Fruit fly (Drosophila melanogaster) whole organism, embryonic: Measurements from ENCODE around the gene Doc2.
A peak's percentile ranks its signal among the peaks of the same experiment; 100 is the strongest.

Source experiments
- Aef1 ChIP-seq: fragments of 200-800 bp; sonication (Bioruptor generic); IDR thresholded peaks from 3 replicates; pipeline ENCODE4 v1.3.6; 2022; ENCODE audit warnings: missing biosample characterization, missing genetic modification characterization
- Antp ChIP-seq: fragments of 200-800 bp; sonication (Bioruptor generic); optimal IDR thresholded peaks from 3 replicates; lab custom pipeline; 2016; ENCODE audit warnings: missing biosample characterization, missing genetic modification characterization
- CG11696 ChIP-seq: fragments of 200-800 bp; sonication (Bioruptor generic); IDR thresholded peaks from 2 replicates; pipeline ENCODE4 v1.3.6; 2022; ENCODE audit warnings: missing biosample characterization, missing genetic modification characterization
- CG12071 ChIP-seq: fragments of 200-800 bp; sonication (Bioruptor generic); optimal IDR thresholded peaks from 3 replicates; lab custom pipeline; 2018; ENCODE audit warnings: missing biosample characterization, mild to moderate bottlenecking, missing genetic modification characterization
- CG12769 ChIP-seq: fragments of 200-800 bp; sonication (Bioruptor generic); optimal IDR thresholded peaks from 2 replicates; lab custom pipeline; 2019; ENCODE audit warnings: missing biosample characterization, mild to moderate bottlenecking, missing genetic modification characterization, moderate library complexity
- CG13296 ChIP-seq: fragments of 200-800 bp; sonication (Bioruptor generic); optimal IDR thresholded peaks from 3 replicates; lab custom pipeline; 2018; ENCODE audit warnings: missing biosample characterization, mild to moderate bottlenecking, missing genetic modification characterization
- CG13424 ChIP-seq: fragments of 200-800 bp; sonication (Bioruptor generic); optimal IDR thresholded peaks from 2 replicates; lab custom pipeline; 2019; ENCODE audit warnings: missing biosample characterization, mild to moderate bottlenecking, missing genetic modification characterization, moderate library complexity
- CG14014 ChIP-seq: fragments of 200-800 bp; sonication (Bioruptor generic); IDR thresholded peaks from 2 replicates; pipeline ENCODE4 v1.3.6; 2022; ENCODE audit warnings: missing biosample characterization, missing genetic modification characterization
- CG15269 ChIP-seq: fragments of 200-800 bp; sonication (Bioruptor generic); optimal IDR thresholded peaks from 2 replicates; lab custom pipeline; 2018; ENCODE audit warnings: missing biosample characterization, mild to moderate bottlenecking, missing genetic modification characterization, moderate library complexity
- CG16779 ChIP-seq: fragments of 200-800 bp; sonication (Bioruptor generic); IDR thresholded peaks from 2 replicates; pipeline ENCODE4 v1.3.6; 2022; ENCODE audit warnings: missing biosample characterization, missing genetic modification characterization
- CG1792 ChIP-seq: fragments of 200-800 bp; sonication (Bioruptor generic); optimal IDR thresholded peaks from 2 replicates; lab custom pipeline; 2016; ENCODE audit warnings: missing biosample characterization, missing genetic modification characterization
- CG18476 ChIP-seq: fragments of 200-800 bp; sonication (Bioruptor generic); optimal IDR thresholded peaks from 2 replicates; lab custom pipeline; 2016; ENCODE audit warnings: missing biosample characterization, mild to moderate bottlenecking, missing genetic modification characterization
- CG34376 ChIP-seq: fragments of 200-800 bp; sonication (Bioruptor generic); optimal IDR thresholded peaks from 2 replicates; lab custom pipeline; 2018; ENCODE audit warnings: missing biosample characterization, mild to moderate bottlenecking, missing genetic modification characterization
- CG43689 ChIP-seq: fragments of 200-800 bp; sonication (Bioruptor generic); IDR thresholded peaks from 2 replicates; pipeline ENCODE4 v1.3.6; 2022; ENCODE audit warnings: missing biosample characterization, missing genetic modification characterization
- CG4854 ChIP-seq: fragments of 200-800 bp; sonication (Bioruptor generic); optimal IDR thresholded peaks from 2 replicates; lab custom pipeline; 2016; ENCODE audit warnings: missing biosample characterization, missing genetic modification characterization, inconsistent platforms
- CG6813 ChIP-seq: fragments of 200-800 bp; sonication (Bioruptor generic); optimal IDR thresholded peaks from 2 replicates; lab custom pipeline; 2017; ENCODE audit warnings: missing biosample characterization, missing genetic modification characterization, mild to moderate bottlenecking, moderate library complexity, missing genetic modification reagents
- Dad ChIP-seq: fragments of 200-800 bp; sonication (Bioruptor generic); optimal IDR thresholded peaks from 3 replicates; lab custom pipeline; 2016; ENCODE audit warnings: missing biosample characterization, missing genetic modification characterization
- Dip3 ChIP-seq: fragments of 200-800 bp; sonication (Bioruptor generic); optimal IDR thresholded peaks from 3 replicates; lab custom pipeline; 2016; ENCODE audit warnings: missing biosample characterization, missing genetic modification characterization
- HLH54F ChIP-seq: fragments of 200-800 bp; sonication (Bioruptor generic); optimal IDR thresholded peaks from 3 replicates; lab custom pipeline; 2016; ENCODE audit warnings: missing biosample characterization, missing genetic modification characterization
- Hmx ChIP-seq: fragments of 200-800 bp; sonication (Bioruptor generic); optimal IDR thresholded peaks from 2 replicates; lab custom pipeline; 2016; ENCODE audit warnings: missing biosample characterization, missing genetic modification characterization
- Hr3 ChIP-seq: fragments of 200-800 bp; sonication (Bioruptor generic); optimal IDR thresholded peaks from 3 replicates; lab custom pipeline; 2016; ENCODE audit warnings: missing biosample characterization, missing genetic modification characterization
- Kr ChIP-seq: fragments of 200-800 bp; sonication (Bioruptor generic); optimal IDR thresholded peaks from 2 replicates; lab custom pipeline; 2017; ENCODE audit warnings: missing biosample characterization, mild to moderate bottlenecking, missing genetic modification characterization
- MBD-R2 ChIP-seq: fragments of 200-800 bp; sonication (Bioruptor generic); IDR thresholded peaks from 2 replicates; pipeline ENCODE4 v1.3.6; 2022; ENCODE audit warnings: missing biosample characterization, missing genetic modification characterization
- MESR4 ChIP-seq: fragments of 200-800 bp; sonication (Bioruptor generic); optimal IDR thresholded peaks from 2 replicates; lab custom pipeline; 2018; ENCODE audit warnings: missing biosample characterization, mild to moderate bottlenecking, missing genetic modification characterization, moderate library complexity
- Mad ChIP-seq: fragments of 200-800 bp; sonication (Bioruptor generic); optimal IDR thresholded peaks from 2 replicates; lab custom pipeline; 2016; ENCODE audit warnings: missing biosample characterization, missing genetic modification characterization
- Mes4 ChIP-seq: fragments of 200-800 bp; sonication (Bioruptor generic); optimal IDR thresholded peaks from 2 replicates; lab custom pipeline; 2016; ENCODE audit warnings: missing biosample characterization, missing genetic modification characterization
- Poxn ChIP-seq: fragments of 200-800 bp; sonication (Bioruptor generic); IDR thresholded peaks from 2 replicates; pipeline ENCODE4 v1.3.6; 2022; ENCODE audit warnings: missing biosample characterization, missing genetic modification characterization
- Ravus ChIP-seq: fragments of 200-800 bp; sonication (Bioruptor generic); IDR thresholded peaks from 2 replicates; pipeline ENCODE4 v1.3.6; 2022; ENCODE audit warnings: missing biosample characterization, missing genetic modification characterization
- ase ChIP-seq: fragments of 200-800 bp; sonication (Bioruptor generic); IDR thresholded peaks from 3 replicates; pipeline ENCODE4 v1.3.6; 2022; ENCODE audit warnings: missing biosample characterization, missing genetic modification characterization
- crp ChIP-seq, 2 experiments: fragments of 200-800 bp; sonication (Bioruptor generic); optimal IDR thresholded peaks; 2 replicates in 1 of 2; 3 replicates in 1 of 2; lab custom pipeline; 2017; ENCODE audit warnings: missing biosample characterization in 2 of 2, missing genetic modification characterization in 2 of 2, mild to moderate bottlenecking in 1 of 2, moderate library complexity in 1 of 2
- dm ChIP-seq: fragments of 200-800 bp; sonication (Bioruptor generic); optimal IDR thresholded peaks from 3 replicates; lab custom pipeline; 2016; ENCODE audit warnings: missing biosample characterization, missing genetic modification characterization
- fd64A ChIP-seq: fragments of 200-800 bp; sonication (Bioruptor generic); optimal IDR thresholded peaks from 3 replicates; lab custom pipeline; 2018; ENCODE audit warnings: missing biosample characterization, mild to moderate bottlenecking, missing genetic modification characterization
- grau ChIP-seq: fragments of 200-800 bp; optimal IDR thresholded peaks from 3 replicates; lab custom pipeline; 2019; ENCODE audit warnings: missing biosample characterization, mild to moderate bottlenecking, missing genetic modification characterization, moderate library complexity
- hkb ChIP-seq, 2 experiments: fragments of 200-800 bp in 1 of 2; fragments of >200 bp in 1 of 2; sonication (Bioruptor generic) in 1 of 2; IDR thresholded peaks in 1 of 2; optimal IDR thresholded peaks in 1 of 2; 2 replicates each; pipeline versions ENCODE4 v1.3.6 to Lab custom; 2017 to 2022; ENCODE audit warnings: missing biosample characterization in 1 of 2, missing genetic modification characterization in 1 of 2
- jing ChIP-seq: fragments of 200-800 bp; sonication (Bioruptor generic); optimal IDR thresholded peaks from 2 replicates; lab custom pipeline; 2018; ENCODE audit warnings: missing biosample characterization, mild to moderate bottlenecking, missing genetic modification characterization
- luna ChIP-seq: fragments of 200-800 bp; sonication (Bioruptor generic); optimal IDR thresholded peaks from 2 replicates; lab custom pipeline; 2016; ENCODE audit warnings: missing biosample characterization, missing genetic modification characterization
- nerfin-1 ChIP-seq: fragments of 200-800 bp; sonication (Bioruptor generic); optimal IDR thresholded peaks from 3 replicates; lab custom pipeline; 2019; ENCODE audit warnings: missing biosample characterization, mild to moderate bottlenecking, missing genetic modification characterization, moderate library complexity
- nom ChIP-seq: fragments of 200-800 bp; sonication (Bioruptor generic); optimal IDR thresholded peaks from 2 replicates; lab custom pipeline; 2017; ENCODE audit warnings: missing biosample characterization, missing genetic modification characterization, mild to moderate bottlenecking, moderate library complexity, missing genetic modification reagents
- onecut ChIP-seq: fragments of 200-800 bp; sonication (Bioruptor generic); IDR thresholded peaks from 2 replicates; pipeline ENCODE4 v1.3.6; 2022; ENCODE audit warnings: missing biosample characterization, missing genetic modification characterization
- peb ChIP-seq: fragments of 200-800 bp; sonication (Bioruptor generic); IDR thresholded peaks from 2 replicates; pipeline ENCODE4 v1.3.6; 2022; ENCODE audit warnings: missing biosample characterization, missing genetic modification characterization
- pho ChIP-seq: fragments of 200-800 bp; sonication (Bioruptor generic); optimal IDR thresholded peaks from 2 replicates; lab custom pipeline; 2016; ENCODE audit warnings: missing biosample characterization, missing genetic modification characterization
- sc ChIP-seq, 3 experiments: fragments of >200 bp in 2 of 3; fragments of 200-800 bp in 1 of 3; sonication (Bioruptor generic) in 1 of 3; optimal IDR thresholded peaks; 2 replicates in 2 of 3; 3 replicates in 1 of 3; lab custom pipeline; 2017; ENCODE audit warnings: mild to moderate bottlenecking in 1 of 3, missing biosample characterization in 1 of 3, missing genetic modification characterization in 1 of 3, missing genetic modification reagents in 1 of 3
- trem ChIP-seq: fragments of 200-800 bp; optimal IDR thresholded peaks from 3 replicates; lab custom pipeline; 2019; ENCODE audit warnings: missing biosample characterization, mild to moderate bottlenecking, missing genetic modification characterization, moderate library complexity
- unpg ChIP-seq: fragments of 200-800 bp; sonication (Bioruptor generic); optimal IDR thresholded peaks from 3 replicates; lab custom pipeline; 2018; ENCODE audit warnings: missing biosample characterization, mild to moderate bottlenecking, missing genetic modification characterization, moderate library complexity
- usp ChIP-seq: fragments of >200 bp; optimal IDR thresholded peaks from 2 replicates; lab custom pipeline; 2017; ENCODE audit warnings: missing biosample characterization, missing genetic modification characterization
- z ChIP-seq: fragments of 200-800 bp; sonication (Bioruptor generic); IDR thresholded peaks from 3 replicates; pipeline ENCODE4 v1.3.6; 2022; ENCODE audit warnings: missing biosample characterization, missing genetic modification characterization
- zf30C ChIP-seq: fragments of 200-800 bp; sonication (Bioruptor generic); optimal IDR thresholded peaks from 3 replicates; lab custom pipeline; 2018; ENCODE audit warnings: missing biosample characterization, mild to moderate bottlenecking, missing genetic modification characterization

Gene Doc2

dm6 chr3L:9011485-9012389 is 7.3 kb downstream of the Doc2 start (continued):
- TF ChIP-seq zf30C (GFP tag; lab: Kevin White, UChicago) (peak; percentile 90), Mad (peak; percentile 45), fd64A (GFP tag; lab: Kevin White, UChicago) (peak; percentile 54), Dad (peak; percentile 45), MESR4 (GFP tag; lab: Kevin White, UChicago) (no peak), peb (GFP tag; lab: Robert Waterston, UW) (peak; percentile 67; the same call in 1 of the 2 replicates), nerfin-1 (tag; lab: Kevin White, UChicago) (peak; percentile 54), CG14014 (peak; percentile 27; the same call in 1 of the 2 replicates), onecut (peak; percentile 71), CG43689 (GFP tag; lab: Robert Waterston, UW) (peak; percentile 49; the same call in 1 of the 2 replicates), Dip3 (no peak), unpg (peak; percentile 73), HLH54F (GFP tag; lab: Kevin White, UChicago) (peak; percentile 33), Hmx (GFP tag; lab: Kevin White, UChicago) (peak; percentile 38), ase (peak; percentile 66; the same call in 1 of the 3 replicates), z (GFP tag; lab: Robert Waterston, UW) (peak; percentile 48; the same call in 1 of the 3 replicates), Poxn (GFP tag; lab: Robert Waterston, UW) (no peak), CG4854 (GFP tag; lab: Kevin White, UChicago) (no peak), CG16779 (GFP tag; lab: Robert Waterston, UW) (no peak), CG12769 (tag; lab: Kevin White, UChicago) (peak; percentile 40), luna (no peak), CG15269 (tag; lab: Kevin White, UChicago) (no peak), CG18476 (peak; percentile 63), trem (tag; lab: Kevin White, UChicago) (peak; percentile 78), nom (no peak), CG1792 (GFP tag; lab: Kevin White, UChicago) (peak; percentile 66), dm (GFP tag; lab: Kevin White, UChicago) (peak; percentile 46), usp (GFP tag; lab: Kevin White, UChicago) (no peak), sc (optimal IDR thresholded peaks at IDR 0.05; lab: Kevin White, UChicago) (no peak), sc (GFP tag; optimal IDR thresholded peaks at IDR 0.05; lab: Kevin White, UChicago) (peak; percentile 61), pho (GFP tag; lab: Kevin White, UChicago) (no peak), Hr3 (GFP tag; lab: Kevin White, UChicago) (peak; percentile 59), Mes4 (GFP tag; lab: Kevin White, UChicago) (peak; percentile 75), crp (GFP tag; optimal IDR thresholded peaks at IDR 0.05; lab: Kevin White, UChicago) (peak in 1 of 2 experiments; percentile 8), CG12071 (GFP tag; lab: Kevin White, UChicago) (peak; percentile 17), CG13424 (peak; percentile 67), hkb (optimal IDR thresholded peaks at IDR 0.05; lab: Kevin White, UChicago) (no peak), hkb (GFP tag; IDR thresholded peaks at IDR 0.05; lab: Robert Waterston, UW) (peak; percentile 80), Ravus (GFP tag; lab: Robert Waterston, UW) (no peak; the same call in 1 of the 2 replicates), grau (tag; lab: Kevin White, UChicago) (peak; percentile 68), MBD-R2 (0 out of 2 replicates have a peak, but pooled peaks have one; percentile 20), Aef1 (GFP tag; lab: Robert Waterston, UW) (peak; percentile 59; the same call in 2 of the 3 replicates), CG6813 (peak; percentile 79), Kr (GFP tag; lab: Kevin White, UChicago) (no peak), Antp (GFP tag; lab: Kevin White, UChicago) (peak; percentile 87), CG13296 (GFP tag; lab: Kevin White, UChicago) (no peak), jing (GFP tag; lab: Kevin White, UChicago) (peak; percentile 53), CG34376 (GFP tag; lab: Kevin White, UChicago) (no peak), CG11696 (no peak)
